Fruit fly (Drosophila melanogaster) whole organism, embryonic: Measurements from ENCODE around the gene CG7332.
A peak's percentile ranks its signal among the peaks of the same experiment; 100 is the strongest.

ENCODE experiments used
- B-H2 ChIP-seq: fragments of 200-800 bp; sonication (Bioruptor generic); optimal IDR thresholded peaks from 2 replicates; lab custom pipeline; 2018; ENCODE audit warnings: missing biosample characterization, mild to moderate bottlenecking, missing genetic modification characterization
- Blimp-1 ChIP-seq: fragments of 200-800 bp; sonication (Bioruptor generic); optimal IDR thresholded peaks from 3 replicates; lab custom pipeline; 2018; ENCODE audit warnings: missing biosample characterization, missing genetic modification characterization, mild to moderate bottlenecking, moderate library complexity, missing genetic modification reagents
- CG10979 ChIP-seq: fragments of 200-800 bp; sonication (Bioruptor generic); optimal IDR thresholded peaks from 2 replicates; lab custom pipeline; 2018; ENCODE audit warnings: missing biosample characterization, mild to moderate bottlenecking, missing genetic modification characterization, moderate library complexity
- CG11093 ChIP-seq: fragments of 200-800 bp; sonication (Bioruptor generic); IDR thresholded peaks from 3 replicates; pipeline ENCODE4 v1.3.6; 2022; ENCODE audit warnings: missing biosample characterization, missing genetic modification characterization
- CG11560 ChIP-seq: fragments of 200-800 bp; sonication (Bioruptor generic); IDR thresholded peaks from 3 replicates; pipeline ENCODE4 v1.3.6; 2022; ENCODE audit warnings: missing biosample characterization, missing genetic modification characterization
- CG14860 ChIP-seq: fragments of 200-800 bp; sonication (Bioruptor generic); IDR thresholded peaks from 3 replicates; pipeline ENCODE4 v1.3.6; 2022; ENCODE audit warnings: missing biosample characterization, missing genetic modification characterization; ENCODE audit not compliant: partially characterized antibody
- CG2712 ChIP-seq: fragments of 200-800 bp; optimal IDR thresholded peaks from 3 replicates; lab custom pipeline; 2019; ENCODE audit warnings: missing biosample characterization, mild to moderate bottlenecking, missing genetic modification characterization, moderate library complexity
- CG3281 ChIP-seq: fragments of 200-800 bp; sonication (Bioruptor generic); optimal IDR thresholded peaks from 3 replicates; lab custom pipeline; 2017; ENCODE audit warnings: missing biosample characterization, mild to moderate bottlenecking, missing genetic modification characterization
- CG4820 ChIP-seq: fragments of 200-800 bp; sonication (Bioruptor generic); optimal IDR thresholded peaks from 3 replicates; lab custom pipeline; 2016; ENCODE audit warnings: missing biosample characterization, missing genetic modification characterization
- CG4854 ChIP-seq: fragments of 200-800 bp; sonication (Bioruptor generic); optimal IDR thresholded peaks from 2 replicates; lab custom pipeline; 2016; ENCODE audit warnings: missing biosample characterization, missing genetic modification characterization, inconsistent platforms
- CG7556 ChIP-seq: fragments of 200-800 bp; sonication (Bioruptor generic); optimal IDR thresholded peaks from 2 replicates; lab custom pipeline; 2017; ENCODE audit warnings: missing biosample characterization, mild to moderate bottlenecking, missing genetic modification characterization
- CG8089 ChIP-seq: fragments of 200-800 bp; sonication (Bioruptor generic); optimal IDR thresholded peaks from 3 replicates; lab custom pipeline; 2016; ENCODE audit warnings: missing biosample characterization, missing genetic modification characterization
- CG9797 ChIP-seq: fragments of 200-800 bp; sonication (Bioruptor generic); optimal IDR thresholded peaks from 3 replicates; lab custom pipeline; 2018; ENCODE audit warnings: missing biosample characterization, mild to moderate bottlenecking, missing genetic modification characterization
- D19A ChIP-seq: fragments of 200-800 bp; optimal IDR thresholded peaks from 3 replicates; lab custom pipeline; 2019; ENCODE audit warnings: missing biosample characterization, mild to moderate bottlenecking, missing genetic modification characterization, moderate library complexity
- D19B ChIP-seq: fragments of 200-800 bp; sonication (Bioruptor generic); optimal IDR thresholded peaks from 2 replicates; lab custom pipeline; 2017; ENCODE audit warnings: missing biosample characterization, mild to moderate bottlenecking, missing genetic modification characterization
- Dbx ChIP-seq: fragments of 200-800 bp; sonication (Bioruptor generic); IDR thresholded peaks from 3 replicates; pipeline ENCODE4 v1.3.6; 2022; ENCODE audit warnings: missing biosample characterization, missing genetic modification characterization
- E2f2 ChIP-seq: fragments of 200-800 bp; sonication (Bioruptor generic); IDR thresholded peaks from 2 replicates; pipeline ENCODE4 v1.3.6; 2022; ENCODE audit warnings: missing biosample characterization, missing genetic modification characterization
- HHEX ChIP-seq: fragments of 200-800 bp; sonication (Bioruptor generic); optimal IDR thresholded peaks from 3 replicates; lab custom pipeline; 2017; ENCODE audit warnings: missing biosample characterization, mild to moderate bottlenecking, missing genetic modification characterization, missing genetic modification reagents
- Hsf ChIP-seq: fragments of 200-800 bp; sonication (Bioruptor generic); optimal IDR thresholded peaks from 3 replicates; lab custom pipeline; 2016; ENCODE audit warnings: missing biosample characterization, missing genetic modification characterization
- Max ChIP-seq: fragments of 200-800 bp; sonication (Bioruptor generic); optimal IDR thresholded peaks from 2 replicates; lab custom pipeline; 2016; ENCODE audit warnings: missing biosample characterization, mild to moderate bottlenecking, missing genetic modification characterization
- Med ChIP-seq: fragments of 200-800 bp; sonication (Bioruptor generic); peaks from one replicate; lab custom pipeline; 2016; ENCODE audit warnings: missing biosample characterization, missing genetic modification characterization, mild to moderate bottlenecking, inconsistent platforms, moderate library complexity
- Nf-YC ChIP-seq: fragments of 200-800 bp; optimal IDR thresholded peaks from 3 replicates; lab custom pipeline; 2019; ENCODE audit warnings: missing biosample characterization, mild to moderate bottlenecking, missing genetic modification characterization, moderate library complexity
- Oli ChIP-seq: fragments of 200-800 bp; sonication (Bioruptor generic); optimal IDR thresholded peaks from 2 replicates; lab custom pipeline; 2018; ENCODE audit warnings: missing biosample characterization, mild to moderate bottlenecking, missing genetic modification characterization, moderate library complexity
- Sox102F ChIP-seq: fragments of 200-800 bp; sonication (Bioruptor generic); optimal IDR thresholded peaks from 2 replicates; lab custom pipeline; 2018; ENCODE audit warnings: missing biosample characterization, mild to moderate bottlenecking, missing genetic modification characterization, moderate library complexity
- Sry-δ ChIP-seq: fragments of 200-800 bp; sonication (Bioruptor generic); optimal IDR thresholded peaks from 2 replicates; lab custom pipeline; 2016; ENCODE audit warnings: missing biosample characterization, missing genetic modification characterization
- Taf1 ChIP-seq: fragments of 200-800 bp; sonication (Bioruptor generic); IDR thresholded peaks from 2 replicates; pipeline ENCODE4 v1.3.6; 2022; ENCODE audit warnings: missing biosample characterization, missing genetic modification characterization
- amos ChIP-seq: fragments of 200-800 bp; sonication (Bioruptor generic); IDR thresholded peaks from 2 replicates; pipeline ENCODE4 v1.3.6; 2022; ENCODE audit warnings: missing biosample characterization, missing genetic modification characterization; ENCODE audit not compliant: partially characterized antibody
- bab2 ChIP-seq: fragments of 200-800 bp; sonication (Bioruptor generic); optimal IDR thresholded peaks from 2 replicates; lab custom pipeline; 2016; ENCODE audit warnings: missing biosample characterization, missing genetic modification characterization
- bcd ChIP-seq: fragments of 200-800 bp; sonication (Bioruptor generic); optimal IDR thresholded peaks from 2 replicates; lab custom pipeline; 2017; ENCODE audit warnings: missing biosample characterization, mild to moderate bottlenecking, missing genetic modification characterization
- cwo ChIP-seq: fragments of 200-800 bp; sonication (Bioruptor generic); optimal IDR thresholded peaks from 3 replicates; lab custom pipeline; 2017; ENCODE audit warnings: missing biosample characterization, missing genetic modification characterization, mild to moderate bottlenecking, moderate library complexity, missing genetic modification reagents
- dan ChIP-seq: fragments of 200-800 bp; sonication (Bioruptor generic); IDR thresholded peaks from 2 replicates; pipeline ENCODE4 v1.3.6; 2022; ENCODE audit warnings: missing biosample characterization, missing genetic modification characterization
- dysf ChIP-seq: fragments of 200-800 bp; sonication (Bioruptor generic); IDR thresholded peaks from 3 replicates; pipeline ENCODE4 v1.3.6; 2022; ENCODE audit warnings: missing biosample characterization, missing genetic modification characterization
- gem ChIP-seq: fragments of 200-800 bp; sonication (Bioruptor generic); optimal IDR thresholded peaks from 2 replicates; lab custom pipeline; 2019; ENCODE audit warnings: missing biosample characterization, mild to moderate bottlenecking, missing genetic modification characterization, moderate library complexity
- grau ChIP-seq: fragments of 200-800 bp; optimal IDR thresholded peaks from 3 replicates; lab custom pipeline; 2019; ENCODE audit warnings: missing biosample characterization, mild to moderate bottlenecking, missing genetic modification characterization, moderate library complexity
- jumu ChIP-seq: fragments of 200-800 bp; sonication (Bioruptor generic); optimal IDR thresholded peaks from 3 replicates; lab custom pipeline; 2016; ENCODE audit warnings: missing biosample characterization, missing genetic modification characterization
- lbe ChIP-seq: fragments of 200-800 bp; sonication (Bioruptor generic); optimal IDR thresholded peaks from 2 replicates; lab custom pipeline; 2016; ENCODE audit warnings: missing biosample characterization, mild to moderate bottlenecking, missing genetic modification characterization
- p53 ChIP-seq: fragments of 200-800 bp; sonication (Bioruptor generic); optimal IDR thresholded peaks from 2 replicates; lab custom pipeline; 2016; ENCODE audit warnings: missing biosample characterization, missing genetic modification characterization
- phol ChIP-seq: fragments of 200-800 bp; sonication (Bioruptor generic); optimal IDR thresholded peaks from 3 replicates; lab custom pipeline; 2018; ENCODE audit warnings: missing biosample characterization, mild to moderate bottlenecking, missing genetic modification characterization, moderate library complexity
- row ChIP-seq: fragments of 200-800 bp; sonication (Bioruptor generic); IDR thresholded peaks from 3 replicates; pipeline ENCODE4 v1.3.6; 2022; ENCODE audit warnings: missing biosample characterization, missing genetic modification characterization
- sens ChIP-seq: fragments of 200-800 bp; sonication (Bioruptor generic); peaks from one replicate; lab custom pipeline; 2016; ENCODE audit warnings: missing biosample characterization, missing genetic modification characterization
- seq ChIP-seq: fragments of 200-800 bp; sonication (Bioruptor generic); IDR thresholded peaks from 2 replicates; pipeline ENCODE4 v1.3.6; 2022; ENCODE audit warnings: missing biosample characterization, missing genetic modification characterization
- slou ChIP-seq: fragments of 200-800 bp; sonication (Bioruptor generic); optimal IDR thresholded peaks from 3 replicates; lab custom pipeline; 2016; ENCODE audit warnings: missing biosample characterization, missing genetic modification characterization

Gene CG7332

DNA sequence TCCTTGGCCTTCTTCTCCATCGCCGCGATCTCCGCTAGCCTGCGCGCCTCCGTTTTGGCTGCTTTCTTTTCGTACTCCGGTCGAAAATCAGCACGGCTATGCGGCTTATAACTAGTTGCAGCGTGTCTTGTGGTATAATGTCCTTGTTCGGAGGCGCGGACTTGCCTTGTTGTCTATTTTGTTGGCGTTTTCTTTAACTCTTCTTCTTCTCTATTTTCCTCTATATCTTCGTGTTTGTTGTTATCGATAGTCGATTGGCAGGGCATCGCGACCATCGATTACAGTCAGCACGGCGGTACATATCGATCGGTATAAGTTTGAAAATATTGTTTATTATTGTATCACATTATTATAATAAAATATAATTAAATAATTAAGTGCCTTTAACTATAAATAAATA is 9.1 kb downstream of the CG7332 start, which contains the start of gene Flacc (continued):
- no peak for TF ChIP-seq lbe (GFP tag; lab: Kevin White, UChicago)
- peak; percentile 55 for TF ChIP-seq Sry-δ (GFP tag; lab: Kevin White, UChicago)
- no peak for TF ChIP-seq row (GFP tag; lab: Robert Waterston, UW)
- TF ChIP-seq, all 482 proteins: peak for 54

DNA sequence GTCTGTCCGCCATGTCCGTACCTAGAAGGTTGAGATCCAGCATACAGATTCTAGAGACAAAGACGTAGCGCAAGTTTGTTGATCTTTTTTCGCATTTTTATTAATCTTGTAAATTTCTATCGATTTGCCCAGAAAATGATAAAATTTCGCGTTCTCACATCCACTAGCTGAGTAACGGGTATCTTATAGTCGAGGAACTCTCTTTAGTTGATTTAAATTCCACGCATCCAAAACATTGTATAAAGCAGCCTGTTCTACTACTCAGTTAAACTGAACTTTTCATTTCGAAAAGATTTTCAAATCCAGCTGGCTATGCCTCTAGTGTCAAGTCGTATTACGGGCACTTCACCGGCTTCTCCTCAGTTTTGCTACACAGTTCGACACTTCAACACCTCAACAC is 9.8 kb downstream of the CG7332 start, which contains the start of gene SdhBL:
TSS of gene SdhBL (plus strand) at position 301 of the 400 bp plus-strand sequence.
- TF ChIP-seq CG9797 (no peak), CG14860 (GFP tag; lab: Robert Waterston, UW) (peak; percentile 22; the same call in 1 of the 3 replicates), seq (GFP tag; lab: Robert Waterston, UW) (no peak)

DNA sequence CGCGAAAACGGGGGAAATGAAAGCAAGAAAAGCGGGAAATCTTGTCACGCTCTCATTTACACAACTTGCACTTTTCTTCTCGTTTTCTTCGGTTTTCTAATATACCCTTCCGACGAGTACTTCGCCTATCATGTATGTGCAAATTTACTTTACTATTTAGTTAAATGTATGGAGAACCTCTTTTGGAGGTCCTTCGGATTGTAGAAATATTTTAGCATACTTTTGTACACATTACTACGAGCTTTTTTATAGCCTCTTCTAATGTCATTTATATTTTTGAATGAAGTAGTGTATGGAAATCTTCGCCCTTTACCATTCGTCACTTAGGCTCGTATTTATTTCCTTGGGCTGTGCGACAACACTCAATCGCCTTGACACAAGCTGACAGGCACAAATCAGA is 13.0 kb downstream of the CG7332 start:
- TF ChIP-seq row (GFP tag; lab: Robert Waterston, UW) (0 out of 3 replicates have a peak, but pooled peaks have one; percentile 9), D19A (tag; lab: Kevin White, UChicago) (peak; percentile 91), dysf (GFP tag; lab: Robert Waterston, UW) (no peak)

DNA sequence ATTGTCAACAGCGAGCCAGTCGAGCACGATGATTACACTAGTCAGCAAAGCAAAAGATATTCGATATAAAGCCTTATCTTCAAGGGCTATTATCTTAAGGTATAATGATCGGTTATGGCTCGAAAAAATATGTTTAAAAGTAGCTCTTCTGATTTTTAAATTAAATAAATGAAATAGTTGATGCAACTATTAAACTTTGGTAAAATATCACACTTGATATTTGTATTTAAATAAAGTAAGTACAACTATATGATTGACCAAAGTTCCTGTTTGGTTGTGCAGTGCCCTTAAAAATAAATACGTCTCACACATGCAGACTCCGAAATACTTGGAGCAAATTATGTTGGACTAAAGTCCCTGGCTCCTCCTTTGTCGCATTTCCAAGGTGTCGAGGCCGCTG is 13.6 kb downstream of the CG7332 start:
- TF ChIP-seq Blimp-1 (GFP tag; lab: Kevin White, UChicago): peak; percentile 5
- no peak for TF ChIP-seq Hsf
- TF ChIP-seq CG2712 (tag; lab: Kevin White, UChicago): peak; percentile 15
- TF ChIP-seq grau (tag; lab: Kevin White, UChicago): peak; percentile 6
- no peak for TF ChIP-seq CG3281 (GFP tag; lab: Kevin White, UChicago)
- no peak for TF ChIP-seq CG11093 (GFP tag; lab: Robert Waterston, UW)
- TF ChIP-seq Med (GFP tag; lab: Kevin White, UChicago): peak; percentile 2
- peak; percentile 52 for TF ChIP-seq sens (GFP tag; lab: Kevin White, UChicago)
- TF ChIP-seq CG10979 (tag; lab: Kevin White, UChicago): peak; percentile 17
- peak; percentile 16 for TF ChIP-seq gem (tag; lab: Kevin White, UChicago)
- TF ChIP-seq CG4854 (GFP tag; lab: Kevin White, UChicago): no peak
- TF ChIP-seq CG8089 (GFP tag; lab: Kevin White, UChicago): no peak

DNA sequence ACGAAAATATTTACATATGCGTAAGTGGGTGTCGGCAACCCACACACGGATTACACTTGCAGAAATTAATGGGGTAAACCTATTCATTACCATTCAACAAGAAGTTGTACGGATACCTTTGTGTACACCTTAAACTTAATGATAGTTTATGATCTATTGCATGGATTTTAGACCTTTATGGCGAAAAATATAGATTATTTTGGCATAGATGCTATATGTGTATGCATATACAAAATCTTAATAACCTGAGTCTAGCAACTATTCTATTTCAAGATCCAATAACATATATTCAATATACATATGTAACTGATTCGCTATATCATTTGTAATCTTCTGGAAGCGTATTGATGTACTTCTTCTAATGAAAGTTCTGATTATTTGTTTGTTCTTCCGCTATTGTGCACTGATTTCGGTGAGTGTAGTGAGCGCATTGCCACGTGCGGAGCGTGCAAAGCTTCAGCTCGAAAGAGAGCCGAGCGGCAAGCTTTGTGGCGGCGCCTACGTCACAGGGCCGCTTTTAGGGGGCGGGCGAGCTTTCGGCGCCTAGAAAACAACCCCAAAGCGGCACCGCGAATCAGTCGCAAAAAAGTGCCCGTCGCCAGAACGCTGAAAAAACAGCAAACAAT is 15.6 kb downstream of the CG7332 start, which contains the start of gene CG7378:
TSS of gene CG7378 (plus strand) at position 576 of the 626 bp plus-strand sequence.
- peak; percentile 32 for TF ChIP-seq Nf-YC (tag; lab: Kevin White, UChicago)
- 0 out of 2 replicates have a peak, but pooled peaks have one; percentile 7 for TF ChIP-seq E2f2
- TF ChIP-seq CG11560: no peak
- peak; percentile 20 for TF ChIP-seq B-H2
- TF ChIP-seq CG14860 (GFP tag; lab: Robert Waterston, UW): no peak
- TF ChIP-seq CG7556 (GFP tag; lab: Kevin White, UChicago): peak; percentile 73
- TF ChIP-seq Dbx (GFP tag; lab: Robert Waterston, UW): 0 out of 3 replicates have a peak, but pooled peaks have one; percentile 13
- TF ChIP-seq Max (GFP tag; lab: Kevin White, UChicago): peak; percentile 45
- TF ChIP-seq p53: no peak
- peak; percentile 14 for TF ChIP-seq phol (tag; lab: Kevin White, UChicago)
- TF ChIP-seq Taf1 (GFP tag; lab: Robert Waterston, UW): 0 out of 2 replicates have a peak, but pooled peaks have one; percentile 12
- TF ChIP-seq D19B (GFP tag; lab: Kevin White, UChicago): peak; percentile 61
- peak; percentile 25 for TF ChIP-seq bab2
- TF ChIP-seq D19A (tag; lab: Kevin White, UChicago): peak; percentile 2
- peak; percentile 9 for TF ChIP-seq Sox102F (GFP tag; lab: Kevin White, UChicago)
- TF ChIP-seq slou: no peak
- TF ChIP-seq bcd (GFP tag; lab: Kevin White, UChicago): peak; percentile 45
- TF ChIP-seq jumu: peak; percentile 39
- no peak for TF ChIP-seq dan (GFP tag; lab: Robert Waterston, UW)
- peak; percentile 21 for TF ChIP-seq CG4820 (GFP tag; lab: Kevin White, UChicago)
- TF ChIP-seq HHEX (GFP tag; lab: Kevin White, UChicago): peak; percentile 47
- peak; percentile 38 for TF ChIP-seq Oli
- no peak for TF ChIP-seq amos
- peak; percentile 55 for TF ChIP-seq cwo
